Fruit fly (Drosophila melanogaster) S2 (cell line): ENCODE measurements around the gene ng1.

Experiments used
- CG8478 ChIP-seq: fragments of >200 bp; optimal IDR thresholded peaks from 2 replicates; lab custom pipeline; 2018
- CTCF ChIP-seq, 2 experiments: fragments of >200 bp; optimal IDR thresholded peaks; 2 replicates each; lab custom pipeline; 2018

The ng1 gene

dm6 chrX:3288247-3288838 lies 46.1 kb downstream of the ng1 start:
- TF ChIP-seq CG8478 (lab: Kevin White, UChicago) (no peak), CTCF (optimal IDR thresholded peaks at IDR 0.05; lab: Kevin White, UChicago) (no peak)

- no peak for TF ChIP-seq CTCF (optimal IDR thresholded peaks at IDR 0.05; lab: Kevin White, UChicago)
- TF ChIP-seq CG8478 (lab: Kevin White, UChicago), result no peak
Measured at dm6 chrX:3288909-3289706, 46.9 kb downstream of the ng1 start.

- TF ChIP-seq CG8478 (lab: Kevin White, UChicago) (no peak), CTCF (optimal IDR thresholded peaks at IDR 0.05; lab: Kevin White, UChicago) (no peak)
Measured at dm6 chrX:3291071-3291660, 49.0 kb downstream of the ng1 start.
